Fruit fly (Drosophila melanogaster) whole organism, pupa: Measurements from ENCODE around the gene SF1.
A peak's percentile ranks its signal among the peaks of the same experiment; 100 is the strongest.

Experiments
- CG12605 ChIP-seq: fragments of 200-800 bp; sonication (Bioruptor generic); IDR thresholded peaks from 2 replicates; pipeline ENCODE4 v1.3.6; 2022; ENCODE audit warnings: missing biosample characterization, missing genetic modification characterization
- CG17806 ChIP-seq: fragments of 200-800 bp; sonication (Bioruptor generic); optimal IDR thresholded peaks from 2 replicates; lab custom pipeline; 2018; ENCODE audit warnings: missing biosample characterization, mild to moderate bottlenecking, missing genetic modification characterization, moderate library complexity
- CG4496 ChIP-seq: fragments of 200-800 bp; sonication (Bioruptor generic); IDR thresholded peaks from 3 replicates; pipeline ENCODE4 v1.3.6; 2022; ENCODE audit warnings: missing biosample characterization, missing genetic modification characterization
- CG8159 ChIP-seq: fragments of 200-800 bp; sonication (Bioruptor generic); optimal IDR thresholded peaks from 3 replicates; lab custom pipeline; 2018; ENCODE audit warnings: missing biosample characterization, mild to moderate bottlenecking, missing genetic modification characterization, moderate library complexity
- CG9948 ChIP-seq: fragments of 200-800 bp; sonication (Bioruptor generic); optimal IDR thresholded peaks from 2 replicates; lab custom pipeline; 2018; ENCODE audit warnings: missing biosample characterization, mild to moderate bottlenecking, missing genetic modification characterization, moderate library complexity
- EcR ChIP-seq: fragments of 200-800 bp; sonication (Bioruptor generic); optimal IDR thresholded peaks from 3 replicates; lab custom pipeline; 2019; ENCODE audit warnings: missing biosample characterization, missing genetic modification characterization, mild to moderate bottlenecking, moderate library complexity, missing genetic modification reagents
- Ets98B ChIP-seq: fragments of 200-800 bp; sonication (Bioruptor generic); IDR thresholded peaks from 2 replicates; pipeline ENCODE4 v1.3.6; 2022; ENCODE audit warnings: missing biosample characterization, missing genetic modification characterization
- Pif1B ChIP-seq: fragments of 200-800 bp; sonication (Bioruptor generic); optimal IDR thresholded peaks from 3 replicates; lab custom pipeline; 2016; ENCODE audit warnings: missing biosample characterization, missing genetic modification characterization
- fd96Ca ChIP-seq: fragments of 200-800 bp; sonication (Bioruptor generic); IDR thresholded peaks from 3 replicates; pipeline ENCODE4 v1.3.6; 2022; ENCODE audit warnings: missing biosample characterization, missing genetic modification characterization
- rn ChIP-seq: fragments of 200-800 bp; sonication (Bioruptor generic); IDR thresholded peaks from 2 replicates; pipeline ENCODE4 v1.3.6; 2022; ENCODE audit warnings: missing biosample characterization, missing genetic modification characterization

DNA sequence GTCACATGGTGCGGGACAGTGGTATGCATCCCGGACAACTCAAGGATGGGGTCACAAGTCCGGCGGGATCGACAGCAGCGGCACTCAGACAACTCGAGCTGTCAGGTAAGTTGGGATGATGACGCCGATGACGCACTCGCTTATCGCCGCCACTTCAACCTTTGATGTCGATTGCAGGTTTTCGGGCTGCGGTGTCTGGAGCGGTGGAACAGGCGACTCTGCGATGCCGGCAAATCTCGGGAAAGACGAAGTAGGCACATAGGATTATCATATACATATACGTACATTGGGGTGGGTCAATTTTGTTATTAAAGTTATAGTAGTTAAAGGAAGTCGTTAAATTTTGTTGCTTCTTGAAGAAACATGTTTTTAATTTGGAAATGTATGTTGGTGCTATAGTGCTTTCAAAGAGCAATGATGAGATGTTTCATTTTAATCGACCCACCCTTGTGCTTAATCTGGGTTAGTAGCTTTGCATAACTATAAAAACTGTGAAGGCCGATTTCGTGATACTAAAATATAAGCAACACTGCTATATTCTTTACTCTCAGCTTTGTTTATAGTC lies 3.5 kb upstream of the SF1 start:
- TF ChIP-seq CG12605 (GFP tag; lab: Robert Waterston, UW) (no peak), CG9948 (tag; lab: Kevin White, UChicago) (no peak), CG4496 (GFP tag; lab: Robert Waterston, UW) (no peak), rn (GFP tag; lab: Robert Waterston, UW) (no peak), EcR (GFP tag; lab: Kevin White, UChicago) (no peak), Ets98B (no peak), CG17806 (tag; lab: Kevin White, UChicago) (peak; percentile 15), CG8159 (tag; lab: Kevin White, UChicago) (peak; percentile 14), Pif1B (GFP tag; lab: Kevin White, UChicago) (no peak), fd96Ca (GFP tag; lab: Robert Waterston, UW) (no peak)
